Fruit fly (Drosophila melanogaster): ENCODE data around the gene Wdr82.
A peak's percentile ranks its signal among the peaks of the same experiment; 100 is the strongest.

Wdr82 gene

DNA sequence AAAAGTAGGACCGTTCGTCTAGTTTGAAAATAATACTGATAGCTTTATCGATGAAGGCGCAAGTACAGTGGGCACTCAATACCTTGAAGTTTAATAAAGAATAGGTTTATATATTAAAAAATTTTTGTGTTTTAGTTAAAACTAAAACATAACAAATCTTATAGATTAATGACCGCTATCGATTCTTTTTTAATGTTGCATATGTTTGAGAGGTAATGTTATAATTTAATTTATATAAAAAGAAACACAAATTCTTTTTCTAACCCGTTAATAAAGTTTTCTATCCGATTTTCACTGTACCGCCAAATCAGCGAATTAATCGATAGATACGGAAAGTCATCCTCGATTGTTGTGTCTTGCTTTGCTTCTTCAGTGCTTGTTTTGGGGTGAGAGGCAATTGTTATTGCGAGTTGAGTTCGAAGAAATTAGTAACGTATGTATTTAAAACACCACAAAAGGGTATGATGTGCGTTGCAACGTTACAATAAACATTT lies 9.9 kb downstream of the Wdr82 start, which contains the start of the genes Dad1 and CG13384 (continued):
- TF ChIP-seq tll (GFP tag; optimal IDR thresholded peaks at IDR 0.05), result peak in 1 of 2 experiments; percentile 50
- peak; percentile 97 for TF ChIP-seq CG31441 (GFP tag; IDR thresholded peaks at IDR 0.05)
- peak; percentile 90 for TF ChIP-seq croc (GFP tag; conservative IDR thresholded peaks at IDR 0.05)
- peak; percentile 28 for TF ChIP-seq CG17802 (tag; optimal IDR thresholded peaks at IDR 0.05)
- TF ChIP-seq Sox100B (GFP tag; optimal IDR thresholded peaks at IDR 0.05), result peak; percentile 93
- no peak for TF ChIP-seq eyg (GFP tag; optimal IDR thresholded peaks at IDR 0.05)
- TF ChIP-seq Hr51 (GFP tag; optimal IDR thresholded peaks at IDR 0.05), result peak; percentile 75 to 94
- TF ChIP-seq gce (GFP tag; IDR thresholded peaks at IDR 0.05), result peak; percentile 40; the same call in 1 of the 3 replicates
- TF ChIP-seq Ets65A (GFP tag), result peak; percentile 93
- TF ChIP-seq Blimp-1 (GFP tag; optimal IDR thresholded peaks at IDR 0.05), result peak; percentile 88
- peak; percentile 74; the same call in 2 of the 3 replicates for TF ChIP-seq CG3726 (GFP tag; IDR thresholded peaks at IDR 0.05)
- peak; percentile 81 for TF ChIP-seq NFAT (GFP tag; IDR thresholded peaks at IDR 0.05)
- no peak for TF ChIP-seq D (optimal IDR thresholded peaks at IDR 0.05)
- peak; percentile 81 for TF ChIP-seq D (GFP tag; optimal IDR thresholded peaks at IDR 0.05)
- TF ChIP-seq dpn (GFP tag; optimal IDR thresholded peaks at IDR 0.05), result peak; percentile 62 to 93
- TF ChIP-seq Lhr (GFP tag; optimal IDR thresholded peaks at IDR 0.05), result peak; percentile 58
- TF ChIP-seq wek (GFP tag; optimal IDR thresholded peaks at IDR 0.05), result peak; percentile 15
- TF ChIP-seq z (GFP tag; IDR thresholded peaks at IDR 0.05), result no peak
- peak; percentile 93 for TF ChIP-seq sob (GFP tag; IDR thresholded peaks at IDR 0.05)
- TF ChIP-seq Doc3 (GFP tag; IDR thresholded peaks at IDR 0.05; ENCODE audit: partially characterized antibody), result peak; percentile 32; the same call in 1 of the 3 replicates
- peak; percentile 93 for TF ChIP-seq unpg (GFP tag; optimal IDR thresholded peaks at IDR 0.05)
- peak; percentile 86 for TF ChIP-seq CG32767 (GFP tag; IDR thresholded peaks at IDR 0.05)
- peak; percentile 90 for TF ChIP-seq CG6272 (GFP tag; IDR thresholded peaks at IDR 0.05)
- no peak for TF ChIP-seq pnt (GFP tag; optimal IDR thresholded peaks at IDR 0.05)
- TF ChIP-seq HLHmδ (GFP tag; optimal IDR thresholded peaks at IDR 0.05), result no peak
- peak; percentile 96 for TF ChIP-seq CG17829 (tag; optimal IDR thresholded peaks at IDR 0.05)
- TF ChIP-seq Dfd (GFP tag; optimal IDR thresholded peaks at IDR 0.05), result no peak
- TF ChIP-seq HLH54F (GFP tag; optimal IDR thresholded peaks at IDR 0.05), result peak; percentile 64
- peak; percentile 51 for TF ChIP-seq CG8089 (GFP tag; optimal IDR thresholded peaks at IDR 0.05)
- TF ChIP-seq trem (tag; optimal IDR thresholded peaks at IDR 0.05), result peak; percentile 93
- TF ChIP-seq MESR4 (GFP tag; optimal IDR thresholded peaks at IDR 0.05), result no peak
- peak; percentile 78 for TF ChIP-seq Gug (GFP tag; IDR thresholded peaks at IDR 0.05)
- peak; percentile 96 for TF ChIP-seq CG13296 (GFP tag; optimal IDR thresholded peaks at IDR 0.05)
- peak; percentile 50 for TF ChIP-seq CG10274 (GFP tag; optimal IDR thresholded peaks at IDR 0.05)
- peak; percentile 62 for TF ChIP-seq knrl (GFP tag; IDR thresholded peaks at IDR 0.05; ENCODE audit: partially characterized antibody)
- TF ChIP-seq bsh (GFP tag; optimal IDR thresholded peaks at IDR 0.05), result peak in 1 of 2 experiments; percentile 90
- peak; percentile 87 for TF ChIP-seq CG7357 (GFP tag; IDR thresholded peaks at IDR 0.05)
- TF ChIP-seq Sry-δ (GFP tag; optimal IDR thresholded peaks at IDR 0.05), result peak; percentile 49
- TF ChIP-seq BEAF-32 (GFP tag; optimal IDR thresholded peaks at IDR 0.05), result peak; percentile 68
- TF ChIP-seq CG7745 (tag; optimal IDR thresholded peaks at IDR 0.05), result no peak
- TF ChIP-seq CG9437 (GFP tag; optimal IDR thresholded peaks at IDR 0.05), result peak; percentile 87
- TF ChIP-seq Atf6 (GFP tag; IDR thresholded peaks at IDR 0.05), result peak; percentile 93
- no peak for TF ChIP-seq CG31365 (tag; optimal IDR thresholded peaks at IDR 0.05)
- TF ChIP-seq Eip74EF (GFP tag; optimal IDR thresholded peaks at IDR 0.05), result peak in 1 of 2 experiments; percentile 92
- no peak for TF ChIP-seq CG1792 (GFP tag; optimal IDR thresholded peaks at IDR 0.05)
- TF ChIP-seq CG2875 (GFP tag; optimal IDR thresholded peaks at IDR 0.05), result peak; percentile 66
- peak; percentile 92 for TF ChIP-seq CG10267 (tag; optimal IDR thresholded peaks at IDR 0.05)
- TF ChIP-seq Ssrp (tag; optimal IDR thresholded peaks at IDR 0.05), result peak; percentile 90
- peak; percentile 61 for TF ChIP-seq vfl (GFP tag; optimal IDR thresholded peaks at IDR 0.05)

Data from whole organism, embryonic.